Worm (Caenorhabditis elegans): ENCODE data around the gene plpp-1.3.

DNA sequence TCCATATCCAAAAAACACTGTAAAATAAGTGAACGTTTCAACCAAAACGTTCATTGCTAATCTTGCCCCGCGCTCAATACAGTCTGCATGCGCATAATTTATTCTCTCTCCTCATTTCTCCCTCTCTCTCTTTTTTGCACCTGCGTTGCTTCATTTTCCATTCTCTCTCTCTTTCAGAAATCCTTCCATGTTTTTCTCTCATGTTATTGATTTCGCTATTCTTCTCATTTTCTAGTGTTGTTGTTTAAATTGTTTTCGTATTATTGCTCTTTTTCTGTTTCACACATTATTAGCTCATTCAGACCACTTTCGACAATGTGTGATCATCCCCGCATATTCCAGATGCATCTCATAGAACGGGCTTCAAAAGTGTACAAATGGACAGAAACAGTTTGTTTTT lies 13.4 kb upstream of the plpp-1.3 start, which contains the start of gene phf-31:
- TF ChIP-seq ztf-29 (GFP tag; IDR thresholded peaks at IDR 0.05) (no peak), klf-2 (GFP tag; conservative IDR thresholded peaks at IDR 0.05) (no peak), flt-1 (GFP tag; IDR thresholded peaks at IDR 0.05) (no peak), ref-1 (GFP tag; conservative IDR thresholded peaks at IDR 0.05) (no peak), T22C8.4 (GFP tag; IDR thresholded peaks at IDR 0.05) (no peak), med-1 (GFP tag; optimal IDR thresholded peaks at IDR 0.05; ENCODE audit: insufficient read depth) (no peak), cog-1 (tag; optimal IDR thresholded peaks at IDR 0.05) (no peak)
